Fruit fly (Drosophila melanogaster): ENCODE measurements around the gene CG18304.

The CG18304 gene

dm6 chr2L:6918517-6919202 is 24.0 kb downstream of the CG18304 start, which contains the start of gene nop5 (continued):
- TF ChIP-seq sob (GFP tag; IDR thresholded peaks at IDR 0.05) (peak; percentile 21; the same call in 1 of the 2 replicates), lab (GFP tag; optimal IDR thresholded peaks at IDR 0.05) (no peak), PHDP (tag; optimal IDR thresholded peaks at IDR 0.05) (peak; percentile 36), Tbp (GFP tag; optimal IDR thresholded peaks at IDR 0.05) (no peak), CG32532 (GFP tag; IDR thresholded peaks at IDR 0.05) (0 out of 2 replicates have a peak, but pooled peaks have one; percentile 22), CG13624 (GFP tag; optimal IDR thresholded peaks at IDR 0.05) (no peak), Awh (GFP tag; IDR thresholded peaks at IDR 0.05) (no peak), mam (GFP tag; optimal IDR thresholded peaks at IDR 0.05) (no peak), CG7745 (tag; optimal IDR thresholded peaks at IDR 0.05) (peak; percentile 26), jumu (GFP tag; optimal IDR thresholded peaks at IDR 0.05) (no peak), CG3838 (GFP tag; optimal IDR thresholded peaks at IDR 0.05) (no peak), CG13287 (GFP tag; IDR thresholded peaks at IDR 0.05; ENCODE audit: partially characterized antibody) (peak; percentile 30; the same call in 1 of the 2 replicates), CG12391 (tag; optimal IDR thresholded peaks at IDR 0.05) (peak; percentile 80), CG5953 (GFP tag; IDR thresholded peaks at IDR 0.05) (no peak), CG12299 (tag; optimal IDR thresholded peaks at IDR 0.05) (peak; percentile 19), CG3281 (GFP tag; optimal IDR thresholded peaks at IDR 0.05) (peak; percentile 84), ems (GFP tag; optimal IDR thresholded peaks at IDR 0.05) (no peak), pita (GFP tag; optimal IDR thresholded peaks at IDR 0.05) (no peak), Mes4 (GFP tag; optimal IDR thresholded peaks at IDR 0.05) (no peak), CG8359 (GFP tag; optimal IDR thresholded peaks at IDR 0.05; ENCODE audit: borderline replicate concordance) (peak; percentile 20), so (GFP tag; IDR thresholded peaks at IDR 0.05) (no peak), gsb (GFP tag; IDR thresholded peaks at IDR 0.05) (no peak), CG15011 (GFP tag; optimal IDR thresholded peaks at IDR 0.05) (no peak), Rfx (GFP tag; IDR thresholded peaks at IDR 0.05) (peak; percentile 43; the same call in 1 of the 2 replicates), HLH54F (GFP tag; optimal IDR thresholded peaks at IDR 0.05) (no peak), bigmax (GFP tag; optimal IDR thresholded peaks at IDR 0.05) (peak; percentile 93), croc (GFP tag; conservative IDR thresholded peaks at IDR 0.05) (peak; percentile 28; the same call in 2 of the 3 replicates), CG15269 (tag; optimal IDR thresholded peaks at IDR 0.05) (no peak), Dp (GFP tag; optimal IDR thresholded peaks at IDR 0.05) (peak; percentile 10), CG1602 (GFP tag; optimal IDR thresholded peaks at IDR 0.05) (peak; percentile 47), Ssrp (tag; optimal IDR thresholded peaks at IDR 0.05) (peak; percentile 67), CG34376 (GFP tag; optimal IDR thresholded peaks at IDR 0.05) (peak; percentile 33), crp (GFP tag; optimal IDR thresholded peaks at IDR 0.05) (peak in 1 of 2 experiments; percentile 0), CG2199 (GFP tag; IDR thresholded peaks at IDR 0.05) (no peak), CG13424 (tag; optimal IDR thresholded peaks at IDR 0.05) (peak; percentile 85), run (tag; optimal IDR thresholded peaks at IDR 0.05) (no peak), gro (GFP tag; optimal IDR thresholded peaks at IDR 0.05) (peak; percentile 3), CoRest (tag; optimal IDR thresholded peaks at IDR 0.05) (peak; percentile 86), caup (GFP tag; optimal IDR thresholded peaks at IDR 0.05; ENCODE audit: severe bottlenecking) (peak; percentile 37), tup (GFP tag; optimal IDR thresholded peaks at IDR 0.05) (no peak), CG11093 (GFP tag; IDR thresholded peaks at IDR 0.05) (no peak), Mad (GFP tag; optimal IDR thresholded peaks at IDR 0.05) (peak; percentile 10), Ptx1 (GFP tag; IDR thresholded peaks at IDR 0.05) (no peak), CG17385 (GFP tag; optimal IDR thresholded peaks at IDR 0.05) (peak; percentile 74), Adf1 (GFP tag; IDR thresholded peaks at IDR 0.05) (no peak), CG12744 (GFP tag; optimal IDR thresholded peaks at IDR 0.05) (no peak), CG10462 (GFP tag; optimal IDR thresholded peaks at IDR 0.05) (no peak), ewg (GFP tag; optimal IDR thresholded peaks at IDR 0.05) (no peak), CG11456 (GFP tag; IDR thresholded peaks at IDR 0.05) (0 out of 3 replicates have a peak, but pooled peaks have one; percentile 8)
